Worm (Caenorhabditis elegans) whole organism, L4/young adult: ENCODE results near the gene sut-1.

Experiments used
- W03F9.2 ChIP-seq: fragments of 150-350 bp; optimal IDR thresholded peaks from 2 replicates; lab custom pipeline; 2014; ENCODE audit warnings: missing biosample characterization, missing genetic modification characterization
- dao-5 ChIP-seq: sonication (generic microtip); optimal IDR thresholded peaks from 2 replicates; lab custom pipeline; 2016; ENCODE audit warnings: missing genotype, missing genetic modification characterization, moderate library complexity, missing compliant biosample characterization
- him-1 ChIP-seq: sonication (generic microtip); optimal IDR thresholded peaks from 2 replicates; lab custom pipeline; 2016; ENCODE audit warnings: missing genotype, missing genetic modification reagents, missing genetic modification characterization, missing compliant biosample characterization

ce11 chrII:1110901-1111300, 12.2 kb downstream of the sut-1 start, which contains the start of gene lips-11:
- TF ChIP-seq him-1 (tag; lab: Kevin White, UChicago) = no peak
- TF ChIP-seq dao-5 (tag; lab: Kevin White, UChicago) = no peak
- no peak for TF ChIP-seq W03F9.2 (tag; lab: Kevin White, UChicago)
